Worm (Caenorhabditis elegans) whole organism, L1 larva: ENCODE measurements around the gene ser-4.

Experiments
- fkh-10 ChIP-seq: sonication (generic microtip); optimal IDR thresholded peaks from 2 replicates; lab custom pipeline; 2017; ENCODE audit warnings: missing biosample characterization, missing genetic modification reagents, missing genetic modification characterization
- irx-1 ChIP-seq: sonication (generic microtip); optimal IDR thresholded peaks from 2 replicates; lab custom pipeline; 2016; ENCODE audit warnings: missing genetic modification characterization, missing compliant biosample characterization
- mab-9 ChIP-seq: fragments of 200-800 bp; sonication (Bioruptor generic); IDR thresholded peaks from 2 replicates; pipeline ENCODE4 v1.3.6; 2022; ENCODE audit warnings: missing genetic modification reagents, missing genetic modification characterization, missing compliant biosample characterization
- mep-1 ChIP-seq: fragments of 150-350 bp; optimal IDR thresholded peaks from 2 replicates; lab custom pipeline; 2014; ENCODE audit warnings: missing biosample characterization, missing genetic modification characterization
- nhr-11 ChIP-seq: fragments of 150-350 bp; optimal IDR thresholded peaks from 2 replicates; lab custom pipeline; 2014; ENCODE audit warnings: missing biosample characterization, missing genetic modification characterization
- zip-4 ChIP-seq: fragments of 200-800 bp; sonication (Bioruptor generic); optimal IDR thresholded peaks from 2 replicates; lab custom pipeline; 2018; ENCODE audit warnings: mild to moderate bottlenecking, missing genetic modification characterization, moderate library complexity, missing compliant biosample characterization

- TF ChIP-seq mep-1 (tag; lab: Kevin White, UChicago) (no peak), mab-9 (GFP tag; lab: Robert Waterston, UW) (no peak), fkh-10 (GFP tag; lab: Kevin White, UChicago) (peak; percentile 71), zip-4 (GFP tag; lab: Kevin White, UChicago) (no peak), nhr-11 (tag; lab: Kevin White, UChicago) (no peak), irx-1 (no peak)
These were observed 12.7 kb upstream of the ser-4 start for ce11 chrIII:1745450-1746127.
